Worm (Caenorhabditis elegans) whole organism, L4 larva: ENCODE results near the gene sri-30.

Experiments
- ZK546.5 ChIP-seq, 2 experiments: sonication (generic microtip); optimal IDR thresholded peaks; 2 replicates each; lab custom pipeline; 2017; ENCODE audit warnings: missing biosample characterization in 2 of 2, missing genetic modification characterization in 2 of 2
- aly-2 ChIP-seq: sonication (generic microtip); optimal IDR thresholded peaks from 2 replicates; lab custom pipeline; 2018; ENCODE audit warnings: missing biosample characterization, missing genetic modification characterization
- ceh-82 ChIP-seq: sonication (generic microtip); optimal IDR thresholded peaks from 2 replicates; lab custom pipeline; 2017; ENCODE audit warnings: missing biosample characterization, missing genetic modification characterization
- lin-29 ChIP-seq: fragments of 200-800 bp; sonication (Bioruptor generic); IDR thresholded peaks from 2 replicates; pipeline ENCODE4 v1.3.6; 2022; ENCODE audit warnings: missing genetic modification reagents, missing genetic modification characterization, missing compliant biosample characterization
- pha-4 ChIP-seq, 2 experiments: fragments of 150-350 bp in 1 of 2; fragments of 200-800 bp in 1 of 2; sonication (Bioruptor generic) in 1 of 2; IDR thresholded peaks in 1 of 2; optimal IDR thresholded peaks in 1 of 2; 2 replicates each; pipeline versions ENCODE4 v1.3.6 to Lab custom; 2014 to 2022; ENCODE audit warnings: missing genetic modification characterization in 2 of 2, missing genetic modification reagents in 2 of 2, missing biosample characterization in 1 of 2, missing compliant biosample characterization in 1 of 2
- set-16 ChIP-seq: fragments of 200-800 bp; sonication (Bioruptor generic); IDR thresholded peaks from 2 replicates; pipeline ENCODE4 v1.3.6; 2022; ENCODE audit warnings: missing genetic modification reagents, missing genetic modification characterization, missing compliant biosample characterization
- snpc-1.2 ChIP-seq: fragments of 200-800 bp; sonication (Bioruptor generic); IDR thresholded peaks from 2 replicates; pipeline ENCODE4 v1.3.6; 2022; ENCODE audit warnings: missing genetic modification reagents, missing genetic modification characterization, missing compliant biosample characterization
- spr-1 ChIP-seq: sonication (generic microtip); optimal IDR thresholded peaks from 2 replicates; lab custom pipeline; 2016; ENCODE audit warnings: mild to moderate bottlenecking, missing genetic modification characterization, missing compliant biosample characterization
- unc-62 ChIP-seq, 3 experiments: fragments of 150-350 bp in 1 of 3; sonication (generic microtip); optimal IDR thresholded peaks in 2 of 3; peaks in 1 of 3; 1 replicate in 1 of 3; 2 replicates in 2 of 3; lab custom pipeline; 2014 to 2017; ENCODE audit warnings: missing biosample characterization in 3 of 3, missing genetic modification characterization in 3 of 3, missing genetic modification reagents in 3 of 3, missing genotype in 1 of 3

ce11 chrII:3048989-3049388 is 3.0 kb downstream of the sri-30 start:
- no peak for TF ChIP-seq pha-4 (GFP tag; IDR thresholded peaks at IDR 0.05; lab: Robert Waterston, UW)
- no peak for TF ChIP-seq pha-4 (tag; optimal IDR thresholded peaks at IDR 0.05; lab: Kevin White, UChicago)
- TF ChIP-seq aly-2 (tag; lab: Kevin White, UChicago): no peak
- no peak for TF ChIP-seq ceh-82
- TF ChIP-seq ZK546.5 (tag; optimal IDR thresholded peaks at IDR 0.05; lab: Kevin White, UChicago): no peak
- no peak for TF ChIP-seq unc-62 (GFP tag; optimal IDR thresholded peaks at IDR 0.05 in 1 of 2; lab: Kevin White, UChicago)
- no peak for TF ChIP-seq unc-62 (tag; optimal IDR thresholded peaks at IDR 0.05; lab: Kevin White, UChicago)
- no peak for TF ChIP-seq lin-29
- TF ChIP-seq set-16: no peak
- no peak for TF ChIP-seq spr-1 (tag; lab: Kevin White, UChicago)
- no peak for TF ChIP-seq snpc-1.2 (GFP tag; lab: Robert Waterston, UW)
